Worm (Caenorhabditis elegans) whole organism, midembryonic: ENCODE data around the gene T26C12.2.

ENCODE experiments used
- T22C8.4 ChIP-seq: fragments of 200-800 bp; sonication (Bioruptor generic); IDR thresholded peaks from 2 replicates; pipeline ENCODE4 v1.3.6; 2022; ENCODE audit warnings: missing genetic modification characterization, missing compliant biosample characterization
- cog-1 ChIP-seq: sonication (generic microtip); optimal IDR thresholded peaks from 2 replicates; lab custom pipeline; 2016; ENCODE audit warnings: missing genetic modification characterization, missing compliant biosample characterization
- klf-2 ChIP-seq: fragments of 200-800 bp; sonication (Bioruptor generic); conservative IDR thresholded peaks from 2 replicates; pipeline ENCODE4 v1.3.6; 2022; ENCODE audit warnings: missing genetic modification reagents, missing genetic modification characterization, missing compliant biosample characterization
- ref-1 ChIP-seq: fragments of 200-800 bp; sonication (Bioruptor generic); conservative IDR thresholded peaks from 2 replicates; pipeline ENCODE4 v1.3.6; 2022; ENCODE audit warnings: missing genetic modification reagents, missing genetic modification characterization, missing compliant biosample characterization
- ztf-23 ChIP-seq: fragments of 200-800 bp; sonication (Bioruptor generic); IDR thresholded peaks from 2 replicates; pipeline ENCODE4 v1.3.6; 2022; ENCODE audit warnings: missing genetic modification reagents, missing genetic modification characterization, missing compliant biosample characterization
- ztf-29 ChIP-seq: fragments of 200-800 bp; sonication (Bioruptor generic); IDR thresholded peaks from 2 replicates; pipeline ENCODE4 v1.3.6; 2022; ENCODE audit warnings: missing genetic modification reagents, missing genetic modification characterization, missing compliant biosample characterization

DNA sequence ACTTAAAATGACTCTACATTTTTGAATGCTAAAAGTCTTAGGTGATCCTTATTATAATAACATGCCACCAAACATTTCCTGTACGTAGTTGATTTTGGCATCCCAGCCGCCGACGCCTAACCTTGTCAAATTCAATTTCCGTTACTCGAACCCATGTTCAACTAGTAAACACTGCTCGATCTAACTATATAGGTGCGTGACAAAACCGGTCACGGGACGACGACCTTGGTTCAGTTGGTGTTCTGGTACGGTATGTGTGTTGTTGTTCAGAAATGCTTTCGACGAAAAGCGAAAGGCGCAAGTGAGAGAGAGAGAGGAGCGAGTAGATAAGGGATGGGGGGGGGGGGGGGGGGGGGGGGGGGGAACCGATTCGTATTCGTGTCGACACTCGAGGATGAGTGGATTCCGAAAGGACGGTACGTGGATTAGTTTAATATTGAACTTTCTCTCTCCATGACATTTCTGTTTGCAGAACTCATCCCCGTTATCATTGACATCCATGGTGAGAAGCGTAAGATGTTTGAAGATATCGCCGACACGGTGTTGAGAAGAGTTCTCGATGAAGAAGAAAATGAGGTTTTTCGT, 26.5 kb upstream of the T26C12.2 start, which contains the start of gene W08E12.8:
- TF ChIP-seq ztf-23, result no peak
- no peak for TF ChIP-seq ztf-29 (GFP tag; lab: Robert Waterston, UW)
- no peak for TF ChIP-seq ref-1 (GFP tag; lab: Robert Waterston, UW)
- no peak for TF ChIP-seq klf-2
- no peak for TF ChIP-seq cog-1 (tag; lab: Kevin White, UChicago)
- TF ChIP-seq T22C8.4 (GFP tag; lab: Robert Waterston, UW), result no peak
